Fruit fly (Drosophila melanogaster) whole organism, wandering third instar larva: Measurements from ENCODE around the gene Smox.

Experiments used
- CG32264 ChIP-seq: fragments of 200-800 bp; sonication (Bioruptor generic); optimal IDR thresholded peaks from 2 replicates; lab custom pipeline; 2016; ENCODE audit warnings: missing biosample characterization, missing genetic modification characterization
- CG9705 ChIP-seq: fragments of 200-800 bp; sonication (Bioruptor generic); optimal IDR thresholded peaks from 2 replicates; lab custom pipeline; 2018; ENCODE audit warnings: missing biosample characterization, mild to moderate bottlenecking, missing genetic modification characterization
- CrebA ChIP-seq: fragments of 200-800 bp; sonication (Bioruptor generic); optimal IDR thresholded peaks from 2 replicates; lab custom pipeline; 2016; ENCODE audit warnings: missing biosample characterization, mild to moderate bottlenecking, missing genetic modification characterization, borderline replicate concordance
- Dfd ChIP-seq: fragments of >200 bp; optimal IDR thresholded peaks from 2 replicates; lab custom pipeline; 2017; ENCODE audit warnings: missing biosample characterization, missing genetic modification characterization
- Dif ChIP-seq: fragments of 200-275, 200-300 bp; sonication (Bioruptor generic); optimal IDR thresholded peaks from 2 replicates; lab custom pipeline; 2018; ENCODE audit warnings: missing biosample characterization, missing genetic modification characterization; ENCODE audit not compliant: partially characterized antibody
- GATAd ChIP-seq: sonication (Bioruptor generic); optimal IDR thresholded peaks from 2 replicates; lab custom pipeline; 2016; ENCODE audit warnings: missing biosample characterization, missing genetic modification characterization
- HLH106 ChIP-seq: fragments of 200-800 bp; optimal IDR thresholded peaks from 3 replicates; lab custom pipeline; 2019; ENCODE audit warnings: missing biosample characterization, mild to moderate bottlenecking, missing genetic modification characterization, moderate library complexity
- Hnf4 ChIP-seq: fragments of 200-800 bp; sonication (Bioruptor generic); optimal IDR thresholded peaks from 2 replicates; lab custom pipeline; 2016; ENCODE audit warnings: missing biosample characterization, mild to moderate bottlenecking, missing genetic modification characterization
- Hr78 ChIP-seq: fragments of >200 bp; optimal IDR thresholded peaks from 2 replicates; lab custom pipeline; 2017; ENCODE audit warnings: missing biosample characterization, missing genetic modification characterization
- Mio ChIP-seq: sonication (Bioruptor generic); optimal IDR thresholded peaks from 2 replicates; lab custom pipeline; 2016; ENCODE audit warnings: missing biosample characterization, missing genetic modification characterization
- Myc ChIP-seq: fragments of >200 bp; optimal IDR thresholded peaks from 2 replicates; lab custom pipeline; 2017
- N ChIP-seq: fragments of >200 bp; optimal IDR thresholded peaks from 2 replicates; lab custom pipeline; 2018; ENCODE audit warnings: missing biosample characterization, missing external identifiers, missing genetic modification characterization
- OdsH ChIP-seq: fragments of 200-800 bp; sonication (Bioruptor generic); optimal IDR thresholded peaks from 2 replicates; lab custom pipeline; 2016; ENCODE audit warnings: missing biosample characterization, mild to moderate bottlenecking, missing genetic modification characterization
- Rel ChIP-seq, 2 experiments: fragments of 200-800 bp; sonication (Bioruptor generic) in 1 of 2; optimal IDR thresholded peaks; 2 replicates in 1 of 2; 3 replicates in 1 of 2; lab custom pipeline; 2016 to 2019; ENCODE audit warnings: mild to moderate bottlenecking in 2 of 2, missing biosample characterization in 2 of 2, missing genetic modification characterization in 2 of 2, moderate library complexity in 1 of 2
- Sp1 ChIP-seq: fragments of 200-800 bp; sonication (Bioruptor generic); optimal IDR thresholded peaks from 3 replicates; lab custom pipeline; 2019; ENCODE audit warnings: missing biosample characterization, mild to moderate bottlenecking, missing genetic modification characterization, moderate library complexity
- Vsx2 ChIP-seq: fragments of 200-300, 225-300 bp; sonication (Bioruptor generic); optimal IDR thresholded peaks from 2 replicates; lab custom pipeline; 2018; ENCODE audit warnings: missing biosample characterization, missing genetic modification characterization; ENCODE audit not compliant: partially characterized antibody
- br ChIP-seq: fragments of 200-800 bp; sonication (Bioruptor generic); optimal IDR thresholded peaks from 2 replicates; lab custom pipeline; 2016; ENCODE audit warnings: missing biosample characterization, missing genetic modification characterization
- brk ChIP-seq: fragments of 200-800 bp; sonication (Bioruptor generic); optimal IDR thresholded peaks from 2 replicates; lab custom pipeline; 2016; ENCODE audit warnings: missing biosample characterization, mild to moderate bottlenecking, missing genetic modification characterization
- dl ChIP-seq, 2 experiments: fragments of 175-275, 200-275 bp in 1 of 2; fragments of 200-275 bp in 1 of 2; sonication (Bioruptor generic); optimal IDR thresholded peaks; lab custom pipeline; 2018; ENCODE audit warnings: mild to moderate bottlenecking in 2 of 2, missing biosample characterization in 2 of 2, missing genetic modification characterization in 2 of 2, moderate library complexity in 2 of 2; ENCODE audit not compliant: partially characterized antibody in 2 of 2, insufficient read depth in 1 of 2
- dmrt93B ChIP-seq: fragments of 200-800 bp; sonication (Bioruptor generic); optimal IDR thresholded peaks from 2 replicates; lab custom pipeline; 2018; ENCODE audit warnings: missing biosample characterization, mild to moderate bottlenecking, missing genetic modification characterization
- dsf ChIP-seq: sonication (Bioruptor generic); optimal IDR thresholded peaks from 2 replicates; lab custom pipeline; 2016; ENCODE audit warnings: missing biosample characterization, missing genetic modification characterization, borderline replicate concordance
- ey ChIP-seq: fragments of 200-800 bp; sonication (Bioruptor generic); optimal IDR thresholded peaks from 2 replicates; lab custom pipeline; 2016; ENCODE audit warnings: missing biosample characterization, missing genetic modification characterization
- foxo ChIP-seq, 2 experiments: fragments of 200-800 bp; sonication (Bioruptor generic); optimal IDR thresholded peaks; 2 replicates in 1 of 2; 3 replicates in 1 of 2; lab custom pipeline; 2016 to 2017; ENCODE audit warnings: missing biosample characterization in 2 of 2, missing genetic modification characterization in 2 of 2
- fru ChIP-seq: fragments of 200-800 bp; sonication (Bioruptor generic); optimal IDR thresholded peaks from 3 replicates; lab custom pipeline; 2016; ENCODE audit warnings: missing biosample characterization, mild to moderate bottlenecking, missing genetic modification characterization
- h ChIP-seq: fragments of 200-800 bp; sonication (Bioruptor generic); optimal IDR thresholded peaks from 3 replicates; lab custom pipeline; 2016; ENCODE audit warnings: missing biosample characterization, mild to moderate bottlenecking, missing genetic modification characterization
- jim ChIP-seq: fragments of 175-275, 200-325 bp; sonication (Bioruptor generic); optimal IDR thresholded peaks from 2 replicates; lab custom pipeline; 2016; ENCODE audit warnings: missing biosample characterization, mild to moderate bottlenecking, missing genetic modification characterization
- lola ChIP-seq: fragments of >200 bp; optimal IDR thresholded peaks from 2 replicates; lab custom pipeline; 2017; ENCODE audit warnings: missing biosample characterization, missing genetic modification characterization
- pan ChIP-seq: fragments of >200 bp; optimal IDR thresholded peaks from 2 replicates; lab custom pipeline; 2017
- psq ChIP-seq: fragments of 200-800 bp; sonication (Bioruptor generic); optimal IDR thresholded peaks from 3 replicates; lab custom pipeline; 2017; ENCODE audit warnings: missing biosample characterization, mild to moderate bottlenecking, missing genetic modification characterization, moderate library complexity
- rgr ChIP-seq: fragments of 200-800 bp; sonication (Bioruptor generic); optimal IDR thresholded peaks from 3 replicates; lab custom pipeline; 2016; ENCODE audit warnings: missing biosample characterization, mild to moderate bottlenecking, missing genetic modification characterization
- sv ChIP-seq: fragments of 200-800 bp; sonication (Bioruptor generic); optimal IDR thresholded peaks from 3 replicates; lab custom pipeline; 2016; ENCODE audit warnings: missing biosample characterization, missing genetic modification characterization
- tai ChIP-seq: sonication (Bioruptor generic); optimal IDR thresholded peaks from 2 replicates; lab custom pipeline; 2016; ENCODE audit warnings: missing biosample characterization, missing genetic modification characterization
- usp ChIP-seq: fragments of >200 bp; optimal IDR thresholded peaks from 2 replicates; lab custom pipeline; 2017; ENCODE audit warnings: missing biosample characterization, missing genetic modification characterization
- woc ChIP-seq: sonication (Bioruptor generic); optimal IDR thresholded peaks from 2 replicates; lab custom pipeline; 2016; ENCODE audit warnings: missing biosample characterization, mild to moderate bottlenecking, missing genetic modification characterization

Gene Smox

dm6 chrX:8100826-8101079 lies 41.3 kb downstream of the Smox start:
- TF ChIP-seq GATAd (GFP tag; lab: Kevin White, UChicago): no peak
- no peak for TF ChIP-seq CG32264 (GFP tag; lab: Kevin White, UChicago)
- TF ChIP-seq woc: no peak
- TF ChIP-seq Myc (lab: Kevin White, UChicago): no peak
- no peak for TF ChIP-seq dsf (GFP tag; lab: Kevin White, UChicago)

dm6 chrX:8100026-8100825 lies 41.9 kb downstream of the Smox start:
- peak; percentile 72 for TF ChIP-seq fru (GFP tag; lab: Kevin White, UChicago)
- TF ChIP-seq Hnf4 (GFP tag; lab: Kevin White, UChicago): peak; percentile 57
- TF ChIP-seq brk (GFP tag; lab: Kevin White, UChicago): peak; percentile 64
- peak; percentile 82 for TF ChIP-seq rgr
- TF ChIP-seq h (GFP tag; lab: Kevin White, UChicago): peak; percentile 82
- TF ChIP-seq Mio (GFP tag; lab: Kevin White, UChicago): no peak
- peak; percentile 65 for TF ChIP-seq ey
- peak; percentile 61 for TF ChIP-seq psq
- peak; percentile 70 for TF ChIP-seq HLH106 (tag; lab: Kevin White, UChicago)
- TF ChIP-seq dsf (GFP tag; lab: Kevin White, UChicago): no peak
- no peak for TF ChIP-seq lola
- TF ChIP-seq br (GFP tag; lab: Kevin White, UChicago): peak; percentile 66
- TF ChIP-seq Sp1 (GFP tag; lab: Kevin White, UChicago): peak; percentile 68
- peak; percentile 63 for TF ChIP-seq OdsH (GFP tag; lab: Kevin White, UChicago)
- peak; percentile 63 for TF ChIP-seq sv (GFP tag; lab: Kevin White, UChicago)
- peak in 1 of 2 experiments; percentile 77 for TF ChIP-seq foxo (GFP tag; optimal IDR thresholded peaks at IDR 0.05; lab: Kevin White, UChicago)
- TF ChIP-seq woc: peak; percentile 50
- no peak for TF ChIP-seq CrebA (GFP tag; lab: Kevin White, UChicago)
- peak; percentile 33 for TF ChIP-seq dmrt93B (GFP tag; lab: Kevin White, UChicago)
- TF ChIP-seq Hr78 (GFP tag; lab: Kevin White, UChicago): no peak

dm6 chrX:8093722-8094177 lies 48.3 kb downstream of the Smox start, which contains the start of gene UbcE2H:
UbcE2H (minus strand) TSS chrX:8094064.
- TF ChIP-seq Rel (GFP tag; optimal IDR thresholded peaks at IDR 0.05; lab: Kevin White, UChicago): no peak
- peak; percentile 3 for TF ChIP-seq Rel (tag; optimal IDR thresholded peaks at IDR 0.05; lab: Kevin White, UChicago)
- TF ChIP-seq Myc (lab: Kevin White, UChicago): no peak
- TF ChIP-seq fru (GFP tag; lab: Kevin White, UChicago): peak; percentile 16

dm6 chrX:8092893-8093721 lies 49.0 kb downstream of the Smox start:
- TF ChIP-seq Vsx2 (no peak), woc (no peak), Hnf4 (GFP tag; lab: Kevin White, UChicago) (no peak), br (GFP tag; lab: Kevin White, UChicago) (no peak), CG9705 (GFP tag; lab: Kevin White, UChicago) (no peak), Rel (GFP tag; optimal IDR thresholded peaks at IDR 0.05; lab: Kevin White, UChicago) (no peak), Rel (tag; optimal IDR thresholded peaks at IDR 0.05; lab: Kevin White, UChicago) (peak; percentile 89), Mio (GFP tag; lab: Kevin White, UChicago) (no peak), tai (GFP tag; lab: Kevin White, UChicago) (peak; percentile 20), brk (GFP tag; lab: Kevin White, UChicago) (no peak)

- TF ChIP-seq jim: no peak
- no peak for TF ChIP-seq Vsx2
- no peak for TF ChIP-seq usp (GFP tag; lab: Kevin White, UChicago)
- peak; percentile 91 for TF ChIP-seq rgr
- peak; percentile 93 for TF ChIP-seq h (GFP tag; lab: Kevin White, UChicago)
- TF ChIP-seq dsf (GFP tag; lab: Kevin White, UChicago): peak; percentile 29
- peak; percentile 92 for TF ChIP-seq psq
- peak; percentile 68 to 81 for TF ChIP-seq dl (GFP tag; optimal IDR thresholded peaks at IDR 0.05; lab: Kevin White, UChicago; ENCODE audit: insufficient read depth in 1 of 2, partially characterized antibody in 2 of 2)
- no peak for TF ChIP-seq Rel (GFP tag; optimal IDR thresholded peaks at IDR 0.05; lab: Kevin White, UChicago)
- peak; percentile 80 for TF ChIP-seq Rel (tag; optimal IDR thresholded peaks at IDR 0.05; lab: Kevin White, UChicago)
- TF ChIP-seq N (GFP tag; lab: Kevin White, UChicago): no peak
- TF ChIP-seq woc: peak; percentile 86
- TF ChIP-seq HLH106 (tag; lab: Kevin White, UChicago): peak; percentile 97
- TF ChIP-seq dmrt93B (GFP tag; lab: Kevin White, UChicago): peak; percentile 95
- TF ChIP-seq GATAd (GFP tag; lab: Kevin White, UChicago): peak; percentile 9
- TF ChIP-seq pan: no peak
- TF ChIP-seq Dfd (GFP tag; lab: Kevin White, UChicago): peak; percentile 76
- TF ChIP-seq tai (GFP tag; lab: Kevin White, UChicago): peak; percentile 80
- peak; percentile 90 for TF ChIP-seq Dif
- TF ChIP-seq Hr78 (GFP tag; lab: Kevin White, UChicago): no peak
- peak; percentile 86 for TF ChIP-seq sv (GFP tag; lab: Kevin White, UChicago)
- peak; percentile 80 for TF ChIP-seq Hnf4 (GFP tag; lab: Kevin White, UChicago)
- peak; percentile 81 for TF ChIP-seq brk (GFP tag; lab: Kevin White, UChicago)
Measured at dm6 chrX:8092075-8092682, 49.9 kb downstream of the Smox start.
